Fruit fly (Drosophila melanogaster) whole organism, wandering third instar larva: Measurements from ENCODE around the gene CycT.

ENCODE experiments used
- Abd-B ChIP-seq: fragments of >200 bp; optimal IDR thresholded peaks from 2 replicates; lab custom pipeline; 2017; ENCODE audit warnings: missing biosample characterization, missing genetic modification characterization
- CG32264 ChIP-seq: fragments of 200-800 bp; sonication (Bioruptor generic); optimal IDR thresholded peaks from 2 replicates; lab custom pipeline; 2016; ENCODE audit warnings: missing biosample characterization, missing genetic modification characterization
- CG9705 ChIP-seq: fragments of 200-800 bp; sonication (Bioruptor generic); optimal IDR thresholded peaks from 2 replicates; lab custom pipeline; 2018; ENCODE audit warnings: missing biosample characterization, mild to moderate bottlenecking, missing genetic modification characterization
- CrebA ChIP-seq: fragments of 200-800 bp; sonication (Bioruptor generic); optimal IDR thresholded peaks from 2 replicates; lab custom pipeline; 2016; ENCODE audit warnings: missing biosample characterization, mild to moderate bottlenecking, missing genetic modification characterization, borderline replicate concordance
- Dfd ChIP-seq: fragments of >200 bp; optimal IDR thresholded peaks from 2 replicates; lab custom pipeline; 2017; ENCODE audit warnings: missing biosample characterization, missing genetic modification characterization
- Dif ChIP-seq: fragments of 200-275, 200-300 bp; sonication (Bioruptor generic); optimal IDR thresholded peaks from 2 replicates; lab custom pipeline; 2018; ENCODE audit warnings: missing biosample characterization, missing genetic modification characterization; ENCODE audit not compliant: partially characterized antibody
- GATAd ChIP-seq: sonication (Bioruptor generic); optimal IDR thresholded peaks from 2 replicates; lab custom pipeline; 2016; ENCODE audit warnings: missing biosample characterization, missing genetic modification characterization
- HLH106 ChIP-seq: fragments of 200-800 bp; optimal IDR thresholded peaks from 3 replicates; lab custom pipeline; 2019; ENCODE audit warnings: missing biosample characterization, mild to moderate bottlenecking, missing genetic modification characterization, moderate library complexity
- Hnf4 ChIP-seq: fragments of 200-800 bp; sonication (Bioruptor generic); optimal IDR thresholded peaks from 2 replicates; lab custom pipeline; 2016; ENCODE audit warnings: missing biosample characterization, mild to moderate bottlenecking, missing genetic modification characterization
- Hr78 ChIP-seq: fragments of >200 bp; optimal IDR thresholded peaks from 2 replicates; lab custom pipeline; 2017; ENCODE audit warnings: missing biosample characterization, missing genetic modification characterization
- Hr83 ChIP-seq: fragments of 200-300 bp; sonication (Bioruptor generic); optimal IDR thresholded peaks from 2 replicates; lab custom pipeline; 2016; ENCODE audit warnings: missing biosample characterization, mild to moderate bottlenecking, missing genetic modification characterization, moderate library complexity; ENCODE audit not compliant: poor library complexity, severe bottlenecking
- Jra ChIP-seq: sonication (Bioruptor generic); optimal IDR thresholded peaks from 2 replicates; lab custom pipeline; 2016; ENCODE audit warnings: missing biosample characterization, missing genetic modification characterization
- Mio ChIP-seq: sonication (Bioruptor generic); optimal IDR thresholded peaks from 2 replicates; lab custom pipeline; 2016; ENCODE audit warnings: missing biosample characterization, missing genetic modification characterization
- Myc ChIP-seq: fragments of >200 bp; optimal IDR thresholded peaks from 2 replicates; lab custom pipeline; 2017
- N ChIP-seq: fragments of >200 bp; optimal IDR thresholded peaks from 2 replicates; lab custom pipeline; 2018; ENCODE audit warnings: missing biosample characterization, missing external identifiers, missing genetic modification characterization
- OdsH ChIP-seq: fragments of 200-800 bp; sonication (Bioruptor generic); optimal IDR thresholded peaks from 2 replicates; lab custom pipeline; 2016; ENCODE audit warnings: missing biosample characterization, mild to moderate bottlenecking, missing genetic modification characterization
- Rel ChIP-seq, 2 experiments: fragments of 200-800 bp; sonication (Bioruptor generic) in 1 of 2; optimal IDR thresholded peaks; 2 replicates in 1 of 2; 3 replicates in 1 of 2; lab custom pipeline; 2016 to 2019; ENCODE audit warnings: mild to moderate bottlenecking in 2 of 2, missing biosample characterization in 2 of 2, missing genetic modification characterization in 2 of 2, moderate library complexity in 1 of 2
- Sp1 ChIP-seq: fragments of 200-800 bp; sonication (Bioruptor generic); optimal IDR thresholded peaks from 3 replicates; lab custom pipeline; 2019; ENCODE audit warnings: missing biosample characterization, mild to moderate bottlenecking, missing genetic modification characterization, moderate library complexity
- Vsx2 ChIP-seq: fragments of 200-300, 225-300 bp; sonication (Bioruptor generic); optimal IDR thresholded peaks from 2 replicates; lab custom pipeline; 2018; ENCODE audit warnings: missing biosample characterization, missing genetic modification characterization; ENCODE audit not compliant: partially characterized antibody
- br ChIP-seq: fragments of 200-800 bp; sonication (Bioruptor generic); optimal IDR thresholded peaks from 2 replicates; lab custom pipeline; 2016; ENCODE audit warnings: missing biosample characterization, missing genetic modification characterization
- dl ChIP-seq, 2 experiments: fragments of 175-275, 200-275 bp in 1 of 2; fragments of 200-275 bp in 1 of 2; sonication (Bioruptor generic); optimal IDR thresholded peaks; lab custom pipeline; 2018; ENCODE audit warnings: mild to moderate bottlenecking in 2 of 2, missing biosample characterization in 2 of 2, missing genetic modification characterization in 2 of 2, moderate library complexity in 2 of 2; ENCODE audit not compliant: partially characterized antibody in 2 of 2, insufficient read depth in 1 of 2
- dmrt93B ChIP-seq: fragments of 200-800 bp; sonication (Bioruptor generic); optimal IDR thresholded peaks from 2 replicates; lab custom pipeline; 2018; ENCODE audit warnings: missing biosample characterization, mild to moderate bottlenecking, missing genetic modification characterization
- dsf ChIP-seq: sonication (Bioruptor generic); optimal IDR thresholded peaks from 2 replicates; lab custom pipeline; 2016; ENCODE audit warnings: missing biosample characterization, missing genetic modification characterization, borderline replicate concordance
- ey ChIP-seq: fragments of 200-800 bp; sonication (Bioruptor generic); optimal IDR thresholded peaks from 2 replicates; lab custom pipeline; 2016; ENCODE audit warnings: missing biosample characterization, missing genetic modification characterization
- foxo ChIP-seq, 2 experiments: fragments of 200-800 bp; sonication (Bioruptor generic); optimal IDR thresholded peaks; 2 replicates in 1 of 2; 3 replicates in 1 of 2; lab custom pipeline; 2016 to 2017; ENCODE audit warnings: missing biosample characterization in 2 of 2, missing genetic modification characterization in 2 of 2
- fru ChIP-seq: fragments of 200-800 bp; sonication (Bioruptor generic); optimal IDR thresholded peaks from 3 replicates; lab custom pipeline; 2016; ENCODE audit warnings: missing biosample characterization, mild to moderate bottlenecking, missing genetic modification characterization
- h ChIP-seq: fragments of 200-800 bp; sonication (Bioruptor generic); optimal IDR thresholded peaks from 3 replicates; lab custom pipeline; 2016; ENCODE audit warnings: missing biosample characterization, mild to moderate bottlenecking, missing genetic modification characterization
- jim ChIP-seq: fragments of 175-275, 200-325 bp; sonication (Bioruptor generic); optimal IDR thresholded peaks from 2 replicates; lab custom pipeline; 2016; ENCODE audit warnings: missing biosample characterization, mild to moderate bottlenecking, missing genetic modification characterization
- pan ChIP-seq: fragments of >200 bp; optimal IDR thresholded peaks from 2 replicates; lab custom pipeline; 2017
- psq ChIP-seq: fragments of 200-800 bp; sonication (Bioruptor generic); optimal IDR thresholded peaks from 3 replicates; lab custom pipeline; 2017; ENCODE audit warnings: missing biosample characterization, mild to moderate bottlenecking, missing genetic modification characterization, moderate library complexity
- rgr ChIP-seq: fragments of 200-800 bp; sonication (Bioruptor generic); optimal IDR thresholded peaks from 3 replicates; lab custom pipeline; 2016; ENCODE audit warnings: missing biosample characterization, mild to moderate bottlenecking, missing genetic modification characterization
- sage ChIP-seq: fragments of 200-800 bp; sonication (Bioruptor generic); optimal IDR thresholded peaks from 2 replicates; lab custom pipeline; 2016; ENCODE audit warnings: missing biosample characterization, mild to moderate bottlenecking, missing genetic modification characterization
- sv ChIP-seq: fragments of 200-800 bp; sonication (Bioruptor generic); optimal IDR thresholded peaks from 3 replicates; lab custom pipeline; 2016; ENCODE audit warnings: missing biosample characterization, missing genetic modification characterization
- tai ChIP-seq: sonication (Bioruptor generic); optimal IDR thresholded peaks from 2 replicates; lab custom pipeline; 2016; ENCODE audit warnings: missing biosample characterization, missing genetic modification characterization
- usp ChIP-seq: fragments of >200 bp; optimal IDR thresholded peaks from 2 replicates; lab custom pipeline; 2017; ENCODE audit warnings: missing biosample characterization, missing genetic modification characterization
- woc ChIP-seq: sonication (Bioruptor generic); optimal IDR thresholded peaks from 2 replicates; lab custom pipeline; 2016; ENCODE audit warnings: missing biosample characterization, mild to moderate bottlenecking, missing genetic modification characterization

The CycT gene

DNA sequence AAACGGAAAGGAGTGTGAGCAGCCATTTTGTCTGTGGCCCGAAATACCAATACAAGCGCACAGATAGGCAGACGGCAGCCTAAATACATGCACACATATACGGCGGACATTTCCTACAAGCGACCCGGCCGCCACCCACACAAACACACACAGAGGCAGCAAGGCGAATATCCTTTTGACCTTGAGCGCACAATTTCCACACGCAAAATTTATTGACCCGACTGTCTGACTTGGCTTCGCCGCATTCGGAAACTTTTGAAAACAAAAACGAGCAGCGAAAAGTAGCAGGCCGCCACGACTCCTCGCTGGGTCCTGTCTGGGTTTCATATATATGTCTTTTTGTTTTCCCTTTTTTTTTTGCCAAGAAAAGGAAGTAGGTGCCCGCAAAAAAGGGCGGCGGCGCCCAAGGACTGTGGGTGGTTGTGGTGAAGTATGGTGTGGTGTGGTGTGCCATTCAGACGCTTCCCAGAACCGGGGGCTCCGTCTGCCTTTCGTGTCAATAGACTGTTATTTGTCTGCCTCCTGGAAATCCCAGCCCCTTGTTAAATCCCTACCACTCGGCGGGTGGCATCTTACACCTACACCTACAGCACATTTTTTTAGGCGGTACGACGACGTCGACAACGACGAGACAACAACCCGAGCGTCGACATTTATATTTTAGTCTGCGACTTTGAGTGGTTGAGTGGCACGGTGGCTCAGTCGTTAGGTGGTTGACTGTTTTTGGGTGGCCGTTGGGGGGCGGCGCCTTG lies 38.4 kb upstream of the CycT start:
- no peak for TF ChIP-seq foxo (GFP tag; optimal IDR thresholded peaks at IDR 0.05; lab: Kevin White, UChicago)
- no peak for TF ChIP-seq GATAd
- no peak for TF ChIP-seq CrebA (GFP tag; lab: Kevin White, UChicago)
- no peak for TF ChIP-seq jim (GFP tag; lab: Kevin White, UChicago)
- no peak for TF ChIP-seq dmrt93B (GFP tag; lab: Kevin White, UChicago)
- TF ChIP-seq Abd-B (GFP tag; lab: Kevin White, UChicago): no peak
- TF ChIP-seq h: no peak
- no peak for TF ChIP-seq OdsH (GFP tag; lab: Kevin White, UChicago)
- no peak for TF ChIP-seq Dif (GFP tag; lab: Kevin White, UChicago)
- TF ChIP-seq Hr83 (GFP tag; lab: Kevin White, UChicago): no peak
- TF ChIP-seq HLH106 (tag; lab: Kevin White, UChicago): no peak
- TF ChIP-seq Jra (GFP tag; lab: Kevin White, UChicago): no peak
- no peak for TF ChIP-seq N (GFP tag; lab: Kevin White, UChicago)
- no peak for TF ChIP-seq CG9705 (GFP tag; lab: Kevin White, UChicago)
- TF ChIP-seq rgr (GFP tag; lab: Kevin White, UChicago): no peak
- no peak for TF ChIP-seq tai (GFP tag; lab: Kevin White, UChicago)
- no peak for TF ChIP-seq dsf
- no peak for TF ChIP-seq fru
- no peak for TF ChIP-seq Dfd (GFP tag; lab: Kevin White, UChicago)

dm6 chr3L:17593174-17593573 lies 35.6 kb upstream of the CycT start:
- TF ChIP-seq sage (no peak), Mio (GFP tag; lab: Kevin White, UChicago) (no peak), ey (no peak), Rel (GFP tag; optimal IDR thresholded peaks at IDR 0.05; lab: Kevin White, UChicago) (no peak), Rel (tag; optimal IDR thresholded peaks at IDR 0.05; lab: Kevin White, UChicago) (no peak), Dfd (GFP tag; lab: Kevin White, UChicago) (peak; percentile 45), Abd-B (GFP tag; lab: Kevin White, UChicago) (no peak), Hnf4 (GFP tag; lab: Kevin White, UChicago) (no peak), HLH106 (tag; lab: Kevin White, UChicago) (no peak)

DNA sequence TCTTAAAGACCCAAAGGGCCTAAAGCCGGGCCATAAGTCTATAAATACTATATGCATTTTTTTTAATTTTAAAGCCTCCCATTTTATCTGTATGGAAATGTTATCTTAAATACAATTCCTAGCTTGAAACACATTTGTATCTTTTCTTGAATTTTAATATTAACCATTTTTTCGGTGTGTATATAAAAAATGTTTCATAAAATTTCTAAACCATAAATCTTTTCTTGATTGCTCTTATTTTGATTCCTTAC lies 33.6 kb upstream of the CycT start:
- TF ChIP-seq sage: no peak
- no peak for TF ChIP-seq Myc
- TF ChIP-seq br (GFP tag; lab: Kevin White, UChicago): no peak
- TF ChIP-seq dsf: no peak
- no peak for TF ChIP-seq fru
- TF ChIP-seq sv (GFP tag; lab: Kevin White, UChicago): no peak
- TF ChIP-seq N (GFP tag; lab: Kevin White, UChicago): no peak
- no peak for TF ChIP-seq GATAd
- TF ChIP-seq Rel (GFP tag; optimal IDR thresholded peaks at IDR 0.05; lab: Kevin White, UChicago): no peak
- TF ChIP-seq Rel (tag; optimal IDR thresholded peaks at IDR 0.05; lab: Kevin White, UChicago): no peak

- peak; percentile 76 for TF ChIP-seq psq (GFP tag; lab: Kevin White, UChicago)
- peak; percentile 26 to 45 for TF ChIP-seq foxo (GFP tag; optimal IDR thresholded peaks at IDR 0.05; lab: Kevin White, UChicago)
- TF ChIP-seq jim (GFP tag; lab: Kevin White, UChicago): no peak
- peak; percentile 89 for TF ChIP-seq h
- TF ChIP-seq br (GFP tag; lab: Kevin White, UChicago): peak; percentile 66
- TF ChIP-seq tai (GFP tag; lab: Kevin White, UChicago): peak; percentile 82
- no peak for TF ChIP-seq dmrt93B (GFP tag; lab: Kevin White, UChicago)
- peak; percentile 72 for TF ChIP-seq Jra (GFP tag; lab: Kevin White, UChicago)
- TF ChIP-seq ey: peak; percentile 3
- no peak for TF ChIP-seq Abd-B (GFP tag; lab: Kevin White, UChicago)
- no peak for TF ChIP-seq sv (GFP tag; lab: Kevin White, UChicago)
- peak; percentile 85 for TF ChIP-seq Rel (GFP tag; optimal IDR thresholded peaks at IDR 0.05; lab: Kevin White, UChicago)
- TF ChIP-seq Rel (tag; optimal IDR thresholded peaks at IDR 0.05; lab: Kevin White, UChicago): peak; percentile 68
- TF ChIP-seq CG32264 (GFP tag; lab: Kevin White, UChicago): no peak
- TF ChIP-seq pan (lab: Kevin White, UChicago): no peak
- TF ChIP-seq N (GFP tag; lab: Kevin White, UChicago): peak; percentile 78
- no peak for TF ChIP-seq GATAd
- peak; percentile 30 for TF ChIP-seq Sp1
- peak; percentile 89 for TF ChIP-seq fru
- TF ChIP-seq rgr (GFP tag; lab: Kevin White, UChicago): peak; percentile 25
- no peak for TF ChIP-seq Hr78 (GFP tag; lab: Kevin White, UChicago)
- TF ChIP-seq Hnf4 (GFP tag; lab: Kevin White, UChicago): peak; percentile 16
- TF ChIP-seq HLH106 (tag; lab: Kevin White, UChicago): peak; percentile 45
- peak; percentile 38 for TF ChIP-seq OdsH (GFP tag; lab: Kevin White, UChicago)
- no peak for TF ChIP-seq woc (GFP tag; lab: Kevin White, UChicago)
- TF ChIP-seq CG9705 (GFP tag; lab: Kevin White, UChicago): peak; percentile 9
- TF ChIP-seq Hr83 (GFP tag; lab: Kevin White, UChicago): peak; percentile 95
- peak; percentile 99 for TF ChIP-seq Dif (GFP tag; lab: Kevin White, UChicago)
- peak; percentile 87 for TF ChIP-seq Vsx2 (GFP tag; lab: Kevin White, UChicago)
- peak; percentile 96 to 99 for TF ChIP-seq dl (GFP tag; optimal IDR thresholded peaks at IDR 0.05; lab: Kevin White, UChicago; ENCODE audit: insufficient read depth in 1 of 2, partially characterized antibody in 2 of 2)
- no peak for TF ChIP-seq usp
These were observed 33.0 kb upstream of the CycT start for dm6 chr3L:17590455-17591216.
